Fruit fly (Drosophila melanogaster) whole organism, adult: ENCODE measurements around the gene CG31365.

Experiments
- CG14711 ChIP-seq: fragments of 200-800 bp; sonication (Bioruptor generic); optimal IDR thresholded peaks from 2 replicates; lab custom pipeline; 2018; ENCODE audit warnings: missing biosample characterization, mild to moderate bottlenecking, missing genetic modification characterization, moderate library complexity
- CG33017 ChIP-seq: fragments of 200-800 bp; sonication (Bioruptor generic); optimal IDR thresholded peaks from 2 replicates; lab custom pipeline; 2018; ENCODE audit warnings: missing biosample characterization, mild to moderate bottlenecking, missing genetic modification characterization, moderate library complexity
- Hr96 ChIP-seq: fragments of 200-800 bp; sonication (Bioruptor generic); optimal IDR thresholded peaks from 2 replicates; lab custom pipeline; 2016; ENCODE audit warnings: missing biosample characterization, missing genetic modification characterization
- Mnt ChIP-seq: fragments of 200-800 bp; sonication (Bioruptor generic); optimal IDR thresholded peaks from 2 replicates; lab custom pipeline; 2016; ENCODE audit warnings: missing biosample characterization, mild to moderate bottlenecking, missing genetic modification characterization
- kay ChIP-seq: fragments of 200-800 bp; sonication (Bioruptor generic); peaks from one replicate; lab custom pipeline; 2016; ENCODE audit warnings: missing biosample characterization, missing genetic modification characterization, borderline replicate concordance
- ovo ChIP-seq: fragments of 200-800 bp; sonication (Bioruptor generic); optimal IDR thresholded peaks from 2 replicates; lab custom pipeline; 2016; ENCODE audit warnings: missing biosample characterization, missing genetic modification characterization
- tj ChIP-seq: fragments of 200-800 bp; sonication (Bioruptor generic); optimal IDR thresholded peaks from 3 replicates; lab custom pipeline; 2017; ENCODE audit warnings: missing biosample characterization, mild to moderate bottlenecking, missing genetic modification characterization, moderate library complexity

- TF ChIP-seq Hr96 (GFP tag; lab: Kevin White, UChicago) = no peak
- TF ChIP-seq CG14711 (tag; lab: Kevin White, UChicago) = no peak
- TF ChIP-seq kay (GFP tag; lab: Kevin White, UChicago) = no peak
- no peak for TF ChIP-seq Mnt (GFP tag; lab: Kevin White, UChicago)
- no peak for TF ChIP-seq ovo (GFP tag; lab: Kevin White, UChicago)
- TF ChIP-seq CG33017 (tag; lab: Kevin White, UChicago) = no peak
- no peak for TF ChIP-seq tj (GFP tag; lab: Kevin White, UChicago)
Observed at dm6 chr3R:23130884-23131283, 4.7 kb upstream of the CG31365 start.
